Fruit fly (Drosophila melanogaster) whole organism, embryonic: ENCODE results near the gene gpp.

ENCODE experiments used
- Adf1 ChIP-seq: fragments of 200-800 bp; sonication (Bioruptor generic); IDR thresholded peaks from 2 replicates; pipeline ENCODE4 v1.3.6; 2022; ENCODE audit warnings: missing biosample characterization, missing genetic modification characterization
- B-H2 ChIP-seq: fragments of 200-800 bp; sonication (Bioruptor generic); optimal IDR thresholded peaks from 2 replicates; lab custom pipeline; 2018; ENCODE audit warnings: missing biosample characterization, mild to moderate bottlenecking, missing genetic modification characterization
- BtbVII ChIP-seq: fragments of 200-800 bp; sonication (Bioruptor generic); optimal IDR thresholded peaks from 3 replicates; lab custom pipeline; 2017; ENCODE audit warnings: missing biosample characterization, mild to moderate bottlenecking, missing genetic modification characterization
- C15 ChIP-seq: fragments of 200-800 bp; sonication (Bioruptor generic); IDR thresholded peaks from 3 replicates; pipeline ENCODE4 v1.3.6; 2022; ENCODE audit warnings: missing biosample characterization, missing genetic modification characterization
- CG11456 ChIP-seq: fragments of 200-800 bp; sonication (Bioruptor generic); IDR thresholded peaks from 3 replicates; pipeline ENCODE4 v1.3.6; 2022; ENCODE audit warnings: missing biosample characterization, missing genetic modification characterization
- CG12942 ChIP-seq: fragments of 200-800 bp; sonication (Bioruptor generic); optimal IDR thresholded peaks from 3 replicates; lab custom pipeline; 2016; ENCODE audit warnings: missing biosample characterization, missing genetic modification characterization
- CG13123 ChIP-seq: fragments of 200-800 bp; sonication (Bioruptor generic); optimal IDR thresholded peaks from 2 replicates; lab custom pipeline; 2016; ENCODE audit warnings: missing biosample characterization, missing genetic modification characterization
- CG17186 ChIP-seq: fragments of 200-800 bp; sonication (Bioruptor generic); optimal IDR thresholded peaks from 3 replicates; lab custom pipeline; 2017; ENCODE audit warnings: missing biosample characterization, missing genetic modification reagents, missing genetic modification characterization
- CG17328 ChIP-seq: fragments of 200-800 bp; sonication (Bioruptor generic); IDR thresholded peaks from 2 replicates; pipeline ENCODE4 v1.3.6; 2022; ENCODE audit warnings: missing biosample characterization, missing genetic modification characterization
- CG1792 ChIP-seq: fragments of 200-800 bp; sonication (Bioruptor generic); optimal IDR thresholded peaks from 2 replicates; lab custom pipeline; 2016; ENCODE audit warnings: missing biosample characterization, missing genetic modification characterization
- CG2120 ChIP-seq: fragments of 200-800 bp; sonication (Bioruptor generic); optimal IDR thresholded peaks from 3 replicates; lab custom pipeline; 2016; ENCODE audit warnings: missing biosample characterization, missing genetic modification characterization
- CG3163 ChIP-seq: fragments of 200-800 bp; sonication (Bioruptor generic); optimal IDR thresholded peaks from 3 replicates; lab custom pipeline; 2016; ENCODE audit warnings: missing biosample characterization, missing genetic modification characterization
- CG3995 ChIP-seq: fragments of 200-800 bp; sonication (Bioruptor generic); optimal IDR thresholded peaks from 3 replicates; lab custom pipeline; 2016; ENCODE audit warnings: missing biosample characterization, missing genetic modification characterization
- CG42726 ChIP-seq: fragments of 200-800 bp; sonication (Bioruptor generic); IDR thresholded peaks from 2 replicates; pipeline ENCODE4 v1.3.6; 2022; ENCODE audit warnings: missing biosample characterization, missing genetic modification characterization; ENCODE audit not compliant: partially characterized antibody
- CG4404 ChIP-seq: fragments of 200-800 bp; sonication (Bioruptor generic); IDR thresholded peaks from 2 replicates; pipeline ENCODE4 v1.3.6; 2022; ENCODE audit warnings: missing biosample characterization, missing genetic modification characterization
- CG6254 ChIP-seq: fragments of 200-800 bp; sonication (Bioruptor generic); optimal IDR thresholded peaks from 3 replicates; lab custom pipeline; 2017; ENCODE audit warnings: mild to moderate bottlenecking, missing biosample characterization, missing genetic modification reagents, missing genetic modification characterization
- CG7271 ChIP-seq: fragments of 200-800 bp; sonication (Bioruptor generic); optimal IDR thresholded peaks from 2 replicates; lab custom pipeline; 2018; ENCODE audit warnings: missing biosample characterization, mild to moderate bottlenecking, missing genetic modification characterization, moderate library complexity
- CG9437 ChIP-seq: fragments of 200-800 bp; sonication (Bioruptor generic); optimal IDR thresholded peaks from 2 replicates; lab custom pipeline; 2018; ENCODE audit warnings: missing biosample characterization, mild to moderate bottlenecking, missing genetic modification characterization
- CG9817 ChIP-seq: fragments of 200-800 bp; sonication (Bioruptor generic); optimal IDR thresholded peaks from 2 replicates; lab custom pipeline; 2018; ENCODE audit warnings: missing biosample characterization, mild to moderate bottlenecking, missing genetic modification characterization, moderate library complexity
- CoRest ChIP-seq: fragments of 200-800 bp; sonication (Bioruptor generic); optimal IDR thresholded peaks from 3 replicates; lab custom pipeline; 2018; ENCODE audit warnings: missing biosample characterization, mild to moderate bottlenecking, missing genetic modification characterization, moderate library complexity
- CrebB ChIP-seq: fragments of 200-800 bp; sonication (Bioruptor generic); optimal IDR thresholded peaks from 3 replicates; lab custom pipeline; 2018; ENCODE audit warnings: missing biosample characterization, mild to moderate bottlenecking, missing genetic modification characterization
- Fer3 ChIP-seq: fragments of 200-800 bp; sonication (Bioruptor generic); optimal IDR thresholded peaks from 2 replicates; lab custom pipeline; 2018; ENCODE audit warnings: missing biosample characterization, mild to moderate bottlenecking, missing genetic modification characterization, moderate library complexity
- HLHmδ ChIP-seq: fragments of 200-800 bp; sonication (Bioruptor generic); optimal IDR thresholded peaks from 2 replicates; lab custom pipeline; 2018; ENCODE audit warnings: missing biosample characterization, mild to moderate bottlenecking, missing genetic modification characterization, moderate library complexity
- HmgZ ChIP-seq: fragments of 200-800 bp; sonication (Bioruptor generic); optimal IDR thresholded peaks from 2 replicates; lab custom pipeline; 2018; ENCODE audit warnings: missing biosample characterization, mild to moderate bottlenecking, missing genetic modification characterization
- Lhr ChIP-seq: fragments of 200-800 bp; sonication (Bioruptor generic); optimal IDR thresholded peaks from 3 replicates; lab custom pipeline; 2017; ENCODE audit warnings: mild to moderate bottlenecking, missing biosample characterization, missing genetic modification reagents, missing genetic modification characterization
- PHDP ChIP-seq: fragments of 200-800 bp; sonication (Bioruptor generic); optimal IDR thresholded peaks from 3 replicates; lab custom pipeline; 2018; ENCODE audit warnings: missing biosample characterization, mild to moderate bottlenecking, missing genetic modification characterization, moderate library complexity
- Poxn ChIP-seq: fragments of 200-800 bp; sonication (Bioruptor generic); IDR thresholded peaks from 2 replicates; pipeline ENCODE4 v1.3.6; 2022; ENCODE audit warnings: missing biosample characterization, missing genetic modification characterization
- Sox102F ChIP-seq: fragments of 200-800 bp; sonication (Bioruptor generic); optimal IDR thresholded peaks from 2 replicates; lab custom pipeline; 2018; ENCODE audit warnings: missing biosample characterization, mild to moderate bottlenecking, missing genetic modification characterization, moderate library complexity
- Xrp1 ChIP-seq: fragments of 200-800 bp; sonication (Bioruptor generic); IDR thresholded peaks from 2 replicates; pipeline ENCODE4 v1.3.6; 2022; ENCODE audit warnings: missing biosample characterization, missing genetic modification characterization
- al ChIP-seq: fragments of 200-800 bp; sonication (Bioruptor generic); IDR thresholded peaks from 2 replicates; pipeline ENCODE4 v1.3.6; 2022; ENCODE audit warnings: missing biosample characterization, missing genetic modification characterization
- amos ChIP-seq: fragments of 200-800 bp; sonication (Bioruptor generic); IDR thresholded peaks from 2 replicates; pipeline ENCODE4 v1.3.6; 2022; ENCODE audit warnings: missing biosample characterization, missing genetic modification characterization; ENCODE audit not compliant: partially characterized antibody
- az2 ChIP-seq: fragments of 200-800 bp; sonication (Bioruptor generic); optimal IDR thresholded peaks from 3 replicates; lab custom pipeline; 2016; ENCODE audit warnings: missing biosample characterization, missing genetic modification characterization
- bsh ChIP-seq, 2 experiments: fragments of 200-800 bp; sonication (Bioruptor generic); optimal IDR thresholded peaks; 2 replicates each; lab custom pipeline; 2017 to 2018; ENCODE audit warnings: mild to moderate bottlenecking in 2 of 2, missing biosample characterization in 2 of 2, missing genetic modification characterization in 2 of 2, moderate library complexity in 1 of 2
- corto ChIP-seq: fragments of 200-800 bp; sonication (Bioruptor generic); optimal IDR thresholded peaks from 2 replicates; lab custom pipeline; 2016; ENCODE audit warnings: missing biosample characterization, mild to moderate bottlenecking, missing genetic modification characterization, moderate library complexity
- cwo ChIP-seq: fragments of 200-800 bp; sonication (Bioruptor generic); optimal IDR thresholded peaks from 3 replicates; lab custom pipeline; 2017; ENCODE audit warnings: missing biosample characterization, missing genetic modification characterization, mild to moderate bottlenecking, moderate library complexity, missing genetic modification reagents
- dmrt99B ChIP-seq: fragments of 200-800 bp; sonication (Bioruptor generic); optimal IDR thresholded peaks from 2 replicates; lab custom pipeline; 2018; ENCODE audit warnings: missing biosample characterization, mild to moderate bottlenecking, missing genetic modification characterization, moderate library complexity
- fd3F ChIP-seq: fragments of 200-800 bp; sonication (Bioruptor generic); optimal IDR thresholded peaks from 2 replicates; lab custom pipeline; 2018; ENCODE audit warnings: missing biosample characterization, mild to moderate bottlenecking, missing genetic modification characterization, moderate library complexity
- fd64A ChIP-seq: fragments of 200-800 bp; sonication (Bioruptor generic); optimal IDR thresholded peaks from 3 replicates; lab custom pipeline; 2018; ENCODE audit warnings: missing biosample characterization, mild to moderate bottlenecking, missing genetic modification characterization
- h ChIP-seq: fragments of >200 bp; optimal IDR thresholded peaks from 2 replicates; lab custom pipeline; 2017
- hb ChIP-seq: fragments of 200-800 bp; sonication (Bioruptor generic); IDR thresholded peaks from 3 replicates; pipeline ENCODE4 v1.3.6; 2022; ENCODE audit warnings: missing biosample characterization, missing genetic modification characterization; ENCODE audit not compliant: partially characterized antibody
- hth ChIP-seq: fragments of >200 bp; optimal IDR thresholded peaks from 2 replicates; lab custom pipeline; 2017; ENCODE audit warnings: inconsistent platforms
- kah ChIP-seq: fragments of 200-800 bp; sonication (Bioruptor generic); optimal IDR thresholded peaks from 2 replicates; lab custom pipeline; 2018; ENCODE audit warnings: missing biosample characterization, mild to moderate bottlenecking, missing genetic modification characterization
- lmd ChIP-seq: fragments of 200-800 bp; sonication (Bioruptor generic); IDR thresholded peaks from 2 replicates; pipeline ENCODE4 v1.3.6; 2022; ENCODE audit warnings: missing biosample characterization, missing genetic modification characterization
- lov ChIP-seq, 2 experiments: fragments of 200-800 bp in 1 of 2; fragments of >200 bp in 1 of 2; sonication (Bioruptor generic) in 1 of 2; IDR thresholded peaks in 1 of 2; optimal IDR thresholded peaks in 1 of 2; 2 replicates in 1 of 2; 3 replicates in 1 of 2; pipeline versions ENCODE4 v1.3.6 to Lab custom; 2017 to 2022; ENCODE audit warnings: missing biosample characterization in 1 of 2, missing genetic modification characterization in 1 of 2
- oc ChIP-seq: fragments of 200-800 bp; sonication (Bioruptor generic); optimal IDR thresholded peaks from 2 replicates; lab custom pipeline; 2018; ENCODE audit warnings: missing biosample characterization, mild to moderate bottlenecking, missing genetic modification characterization, moderate library complexity
- pb ChIP-seq: fragments of 200-800 bp; sonication (Bioruptor generic); optimal IDR thresholded peaks from 3 replicates; lab custom pipeline; 2016; ENCODE audit warnings: missing biosample characterization, missing genetic modification characterization
- slbo ChIP-seq: fragments of 200-800 bp; sonication (Bioruptor generic); IDR thresholded peaks from 2 replicates; pipeline ENCODE4 v1.3.6; 2022; ENCODE audit warnings: missing biosample characterization, missing genetic modification characterization
- slp2 ChIP-seq: fragments of 200-800 bp; sonication (Bioruptor generic); optimal IDR thresholded peaks from 2 replicates; lab custom pipeline; 2016; ENCODE audit warnings: missing biosample characterization, missing genetic modification characterization
- ssp ChIP-seq: fragments of 200-800 bp; sonication (Bioruptor generic); IDR thresholded peaks from 2 replicates; pipeline ENCODE4 v1.3.6; 2022; ENCODE audit warnings: missing biosample characterization, missing genetic modification characterization
- stwl ChIP-seq: fragments of 200-800 bp; sonication (Bioruptor generic); optimal IDR thresholded peaks from 3 replicates; lab custom pipeline; 2018; ENCODE audit warnings: missing biosample characterization, mild to moderate bottlenecking, missing genetic modification characterization, moderate library complexity
- tgo ChIP-seq: fragments of 200-800 bp; sonication (Bioruptor generic); IDR thresholded peaks from 3 replicates; pipeline ENCODE4 v1.3.6; 2022; ENCODE audit warnings: missing biosample characterization, missing genetic modification characterization

The gpp gene

dm6 chr3R:6380129-6380528 lies 26.5 kb upstream of the gpp start, which contains the start of the genes CG1024 and TfIIFalpha (continued):
- TF ChIP-seq CG6254 (no peak), slbo (GFP tag; lab: Robert Waterston, UW) (no peak), BtbVII (GFP tag; lab: Kevin White, UChicago) (no peak), amos (GFP tag; lab: Robert Waterston, UW) (peak; percentile 76), kah (GFP tag; lab: Kevin White, UChicago) (no peak), Adf1 (GFP tag; lab: Robert Waterston, UW) (0 out of 2 replicates have a peak, but pooled peaks have one; percentile 8), Poxn (GFP tag; lab: Robert Waterston, UW) (no peak), stwl (tag; lab: Kevin White, UChicago) (peak; percentile 84), bsh (GFP tag; optimal IDR thresholded peaks at IDR 0.05; lab: Kevin White, UChicago) (no peak), CG3995 (GFP tag; lab: Kevin White, UChicago) (peak; percentile 98), Lhr (no peak), CG42726 (GFP tag; lab: Robert Waterston, UW) (peak; percentile 4; the same call in 1 of the 2 replicates), CG13123 (GFP tag; lab: Kevin White, UChicago) (no peak), CG1792 (GFP tag; lab: Kevin White, UChicago) (no peak), fd64A (GFP tag; lab: Kevin White, UChicago) (no peak), Xrp1 (GFP tag; lab: Robert Waterston, UW) (no peak; the same call in 1 of the 2 replicates), C15 (GFP tag; lab: Robert Waterston, UW) (no peak), Fer3 (no peak), hth (lab: Kevin White, UChicago) (no peak), CG4404 (GFP tag; lab: Robert Waterston, UW) (no peak), tgo (GFP tag; lab: Robert Waterston, UW) (no peak), PHDP (no peak), B-H2 (GFP tag; lab: Kevin White, UChicago) (no peak), CG9437 (GFP tag; lab: Kevin White, UChicago) (no peak), CG2120 (peak; percentile 24), CG3163 (GFP tag; lab: Kevin White, UChicago) (no peak), CG7271 (tag; lab: Kevin White, UChicago) (no peak), CoRest (peak; percentile 24), Sox102F (GFP tag; lab: Kevin White, UChicago) (no peak), CG17328 (GFP tag; lab: Robert Waterston, UW) (no peak), cwo (GFP tag; lab: Kevin White, UChicago) (no peak), CG12942 (GFP tag; lab: Kevin White, UChicago) (no peak), oc (tag; lab: Kevin White, UChicago) (no peak), hb (GFP tag; lab: Robert Waterston, UW) (peak; percentile 88), lmd (GFP tag; lab: Robert Waterston, UW) (no peak), CrebB (tag; lab: Kevin White, UChicago) (no peak), dmrt99B (tag; lab: Kevin White, UChicago) (no peak), ssp (GFP tag; lab: Robert Waterston, UW) (no peak), al (GFP tag; lab: Robert Waterston, UW) (no peak), slp2 (GFP tag; lab: Kevin White, UChicago) (no peak), CG9817 (tag; lab: Kevin White, UChicago) (no peak), h (lab: Kevin White, UChicago) (no peak), lov (optimal IDR thresholded peaks at IDR 0.05; lab: Kevin White, UChicago) (no peak), lov (GFP tag; IDR thresholded peaks at IDR 0.05; lab: Robert Waterston, UW) (no peak), az2 (GFP tag; lab: Kevin White, UChicago) (no peak), CG17186 (peak; percentile 25), corto (GFP tag; lab: Kevin White, UChicago) (no peak), fd3F (GFP tag; lab: Kevin White, UChicago) (no peak), HLHmδ (GFP tag; lab: Kevin White, UChicago) (no peak), CG11456 (GFP tag; lab: Robert Waterston, UW) (no peak), HmgZ (tag; lab: Kevin White, UChicago) (peak; percentile 44), pb (GFP tag; lab: Kevin White, UChicago) (no peak)
